Fruit fly (Drosophila melanogaster) whole organism, wandering third instar larva: ENCODE data around the gene Bem46.

Experiments
- OdsH ChIP-seq: fragments of 200-800 bp; sonication (Bioruptor generic); optimal IDR thresholded peaks from 2 replicates; lab custom pipeline; 2016; ENCODE audit warnings: missing biosample characterization, mild to moderate bottlenecking, missing genetic modification characterization
- woc ChIP-seq: sonication (Bioruptor generic); optimal IDR thresholded peaks from 2 replicates; lab custom pipeline; 2016; ENCODE audit warnings: missing biosample characterization, mild to moderate bottlenecking, missing genetic modification characterization

dm6 chr2L:3009438-3009837 lies 21.5 kb downstream of the Bem46 start:
- TF ChIP-seq OdsH (GFP tag; lab: Kevin White, UChicago) (no peak), woc (GFP tag; lab: Kevin White, UChicago) (no peak)
